Fruit fly (Drosophila melanogaster): ENCODE results near the gene AIF.

Gene AIF

dm6 chr2L:2193357-2193780, 41.8 kb downstream of the AIF start (continued):
- TF ChIP-seq CG32006 (GFP tag; optimal IDR thresholded peaks at IDR 0.05) (peak; percentile 56), CG11902 (GFP tag; optimal IDR thresholded peaks at IDR 0.05) (no peak), OdsH (GFP tag; optimal IDR thresholded peaks at IDR 0.05) (no peak), Ets96B (tag; optimal IDR thresholded peaks at IDR 0.05) (peak; percentile 52), CG7368 (GFP tag; optimal IDR thresholded peaks at IDR 0.05) (peak; percentile 56), spab (GFP tag; optimal IDR thresholded peaks at IDR 0.05) (peak; percentile 25), achi (GFP tag; optimal IDR thresholded peaks at IDR 0.05) (peak; percentile 12), CG8319 (GFP tag; optimal IDR thresholded peaks at IDR 0.05) (peak; percentile 56), fkh (GFP tag; optimal IDR thresholded peaks at IDR 0.05) (peak; percentile 53), Smox (GFP tag; optimal IDR thresholded peaks at IDR 0.05) (peak; percentile 40), Hr4 (GFP tag; optimal IDR thresholded peaks at IDR 0.05) (no peak), CG6854 (GFP tag; optimal IDR thresholded peaks at IDR 0.05) (peak; percentile 77), Lpt (GFP tag; optimal IDR thresholded peaks at IDR 0.05) (peak; percentile 72), CG9139 (GFP tag; optimal IDR thresholded peaks at IDR 0.05) (peak; percentile 74), acj6 (GFP tag; optimal IDR thresholded peaks at IDR 0.05) (peak; percentile 9), salr (GFP tag; optimal IDR thresholded peaks at IDR 0.05) (peak in 1 of 2 experiments; percentile 9), Hr38 (GFP tag; optimal IDR thresholded peaks at IDR 0.05) (no peak), Sox15 (GFP tag; optimal IDR thresholded peaks at IDR 0.05) (no peak), CG4318 (GFP tag; optimal IDR thresholded peaks at IDR 0.05) (no peak), CG15336 (GFP tag; IDR thresholded peaks at IDR 0.05) (no peak), Sox102F (GFP tag; optimal IDR thresholded peaks at IDR 0.05) (peak; percentile 45), CG10669 (GFP tag; optimal IDR thresholded peaks at IDR 0.05) (peak; percentile 2), cyc (GFP tag; optimal IDR thresholded peaks at IDR 0.05) (no peak), Gug (GFP tag; IDR thresholded peaks at IDR 0.05) (no peak), CG8632 (GFP tag; optimal IDR thresholded peaks at IDR 0.05) (no peak), esn (GFP tag; optimal IDR thresholded peaks at IDR 0.05) (peak; percentile 25), Eip78C (GFP tag) (no peak), dac (GFP tag; optimal IDR thresholded peaks at IDR 0.05) (no peak), CG6792 (GFP tag; optimal IDR thresholded peaks at IDR 0.05) (peak; percentile 12), Eip93F (GFP tag; optimal IDR thresholded peaks at IDR 0.05) (no peak)

dm6 chr2L:2194305-2194828, 42.8 kb downstream of the AIF start:
- TF ChIP-seq Gug (GFP tag; IDR thresholded peaks at IDR 0.05) (no peak), CG6854 (GFP tag; optimal IDR thresholded peaks at IDR 0.05) (peak; percentile 29), CG10631 (GFP tag; optimal IDR thresholded peaks at IDR 0.05) (no peak), Sox15 (GFP tag; optimal IDR thresholded peaks at IDR 0.05) (no peak), fkh (GFP tag; optimal IDR thresholded peaks at IDR 0.05) (no peak), CG6276 (GFP tag; optimal IDR thresholded peaks at IDR 0.05) (no peak), svp (GFP tag) (peak; percentile 52), Blimp-1 (GFP tag; optimal IDR thresholded peaks at IDR 0.05) (peak; percentile 10), vri (GFP tag; optimal IDR thresholded peaks at IDR 0.05) (peak; percentile 28), CG11294 (GFP tag; IDR thresholded peaks at IDR 0.05) (no peak)

- TF ChIP-seq CG8319 (GFP tag; optimal IDR thresholded peaks at IDR 0.05) (no peak), CG6276 (GFP tag; optimal IDR thresholded peaks at IDR 0.05) (no peak), CG31627 (GFP tag; optimal IDR thresholded peaks at IDR 0.05) (no peak), Blimp-1 (GFP tag; optimal IDR thresholded peaks at IDR 0.05) (no peak), CG6808 (GFP tag; optimal IDR thresholded peaks at IDR 0.05) (no peak), CG10669 (GFP tag; optimal IDR thresholded peaks at IDR 0.05) (no peak), lz (GFP tag; optimal IDR thresholded peaks at IDR 0.05) (no peak), Hr39 (GFP tag; optimal IDR thresholded peaks at IDR 0.05) (no peak), Hr4 (GFP tag; optimal IDR thresholded peaks at IDR 0.05) (no peak), CG6854 (GFP tag; optimal IDR thresholded peaks at IDR 0.05) (no peak), svp (GFP tag) (no peak), CG9139 (GFP tag; optimal IDR thresholded peaks at IDR 0.05) (no peak)
Measured at dm6 chr2L:2195328-2195727, 43.8 kb downstream of the AIF start.
